Worm (Caenorhabditis elegans) whole organism, midembryonic: ENCODE data around the gene sqv-1.

ENCODE experiments used
- cog-1 ChIP-seq: sonication (generic microtip); optimal IDR thresholded peaks from 2 replicates; lab custom pipeline; 2016; ENCODE audit warnings: missing genetic modification characterization, missing compliant biosample characterization
- flt-1 ChIP-seq: fragments of 200-800 bp; sonication (Bioruptor generic); IDR thresholded peaks from 2 replicates; pipeline ENCODE4 v1.3.6; 2022; ENCODE audit warnings: missing genetic modification characterization, missing compliant biosample characterization
- klf-2 ChIP-seq: fragments of 200-800 bp; sonication (Bioruptor generic); conservative IDR thresholded peaks from 2 replicates; pipeline ENCODE4 v1.3.6; 2022; ENCODE audit warnings: missing genetic modification reagents, missing genetic modification characterization, missing compliant biosample characterization
- tab-1 ChIP-seq: fragments of 200-800 bp; sonication (Bioruptor generic); IDR thresholded peaks from 2 replicates; pipeline ENCODE4 v1.3.6; 2022; ENCODE audit warnings: missing genetic modification characterization, missing compliant biosample characterization
- ztf-29 ChIP-seq: fragments of 200-800 bp; sonication (Bioruptor generic); IDR thresholded peaks from 2 replicates; pipeline ENCODE4 v1.3.6; 2022; ENCODE audit warnings: missing genetic modification reagents, missing genetic modification characterization, missing compliant biosample characterization

DNA sequence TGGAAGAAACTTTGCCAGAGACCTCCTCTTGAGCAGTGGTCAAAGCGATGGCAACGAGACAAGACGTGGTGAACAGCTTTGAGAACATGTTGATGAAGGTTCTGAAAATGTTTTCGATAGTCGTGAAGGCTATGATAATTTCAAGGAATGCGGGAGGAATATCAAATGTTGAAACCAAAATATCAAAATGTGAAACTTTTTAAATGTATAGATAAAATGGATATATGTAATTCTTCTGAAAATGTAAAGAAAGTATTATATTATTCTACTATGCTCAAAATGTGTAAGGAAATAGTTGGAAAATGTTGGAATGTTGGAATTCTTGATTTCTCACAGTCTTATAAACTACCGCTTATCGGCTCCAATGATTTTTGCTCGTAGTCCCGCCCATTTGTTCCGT, 8.2 kb downstream of the sqv-1 start, which contains the start of gene D2096.6:
- TF ChIP-seq cog-1 (no peak), ztf-29 (GFP tag; lab: Robert Waterston, UW) (no peak), klf-2 (no peak), flt-1 (GFP tag; lab: Robert Waterston, UW) (no peak), tab-1 (no peak)
